Worm (Caenorhabditis elegans): ENCODE data around the gene srw-91.

Gene srw-91

ce11 chrV:1643886-1644285 is 36.8 kb downstream of the srw-91 start, which contains the start of gene alh-2:
alh-2 (plus strand) TSS chrV:1644169.
- no peak for TF ChIP-seq nhr-11 (tag; optimal IDR thresholded peaks at IDR 0.05)
- TF ChIP-seq eor-1 (tag; optimal IDR thresholded peaks at IDR 0.05) = no peak
- TF ChIP-seq mml-1 (tag; optimal IDR thresholded peaks at IDR 0.05) = no peak
- TF ChIP-seq jun-1 (tag; optimal IDR thresholded peaks at IDR 0.05) = no peak
- TF ChIP-seq daf-12 (tag; optimal IDR thresholded peaks at IDR 0.05) = no peak
- TF ChIP-seq mdl-1 (tag; optimal IDR thresholded peaks at IDR 0.05) = no peak
- no peak for TF ChIP-seq skn-1 (tag; optimal IDR thresholded peaks at IDR 0.05)
- no peak for TF ChIP-seq sea-2 (GFP tag; optimal IDR thresholded peaks at IDR 0.05)
- no peak for TF ChIP-seq nhr-25 (tag; optimal IDR thresholded peaks at IDR 0.05)
- TF ChIP-seq nhr-237 (tag; optimal IDR thresholded peaks at IDR 0.05) = no peak
- no peak for TF ChIP-seq pqm-1 (tag; optimal IDR thresholded peaks at IDR 0.05)
- no peak for TF ChIP-seq R02D3.7 (tag; optimal IDR thresholded peaks at IDR 0.05)

ce11 chrV:1642768-1643167 is 37.9 kb downstream of the srw-91 start:
- TF ChIP-seq zag-1 (tag; optimal IDR thresholded peaks at IDR 0.05) (no peak), ceh-28 (tag; optimal IDR thresholded peaks at IDR 0.05) (no peak), elt-3 (tag; optimal IDR thresholded peaks at IDR 0.05) (no peak), nhr-25 (tag; optimal IDR thresholded peaks at IDR 0.05) (no peak), ama-1 (optimal IDR thresholded peaks at IDR 0.05) (no peak), fkh-2 (tag; optimal IDR thresholded peaks at IDR 0.05) (no peak), unc-39 (tag; optimal IDR thresholded peaks at IDR 0.05) (no peak), lin-15B (tag; optimal IDR thresholded peaks at IDR 0.05) (no peak), skn-1 (tag; optimal IDR thresholded peaks at IDR 0.05) (no peak), nfya-1 (tag; optimal IDR thresholded peaks at IDR 0.05; ENCODE audit: insufficient read depth) (no peak), ceh-82 (tag; optimal IDR thresholded peaks at IDR 0.05) (no peak), eor-1 (tag; optimal IDR thresholded peaks at IDR 0.05) (no peak), nhr-12 (tag; optimal IDR thresholded peaks at IDR 0.05) (no peak), jun-1 (tag; optimal IDR thresholded peaks at IDR 0.05) (no peak), lin-39 (tag; optimal IDR thresholded peaks at IDR 0.05) (no peak), lsy-12 (tag; optimal IDR thresholded peaks at IDR 0.05) (no peak), elt-1 (tag; optimal IDR thresholded peaks at IDR 0.05) (no peak)

ce11 chrV:1642199-1642598 is 38.5 kb downstream of the srw-91 start, which contains the start of gene Y46H3D.1:
Y46H3D.1 (plus strand) TSS chrV:1642499.
- no peak for TF ChIP-seq ztf-11 (tag; optimal IDR thresholded peaks at IDR 0.05)
- no peak for TF ChIP-seq sea-2 (GFP tag; optimal IDR thresholded peaks at IDR 0.05)
- no peak for TF ChIP-seq hmg-11 (tag; optimal IDR thresholded peaks at IDR 0.05)
- TF ChIP-seq lin-39 (tag; optimal IDR thresholded peaks at IDR 0.05) = no peak
- TF ChIP-seq pha-4 (tag; optimal IDR thresholded peaks at IDR 0.05) = no peak
- no peak for TF ChIP-seq nhr-12 (tag; optimal IDR thresholded peaks at IDR 0.05)
- no peak for TF ChIP-seq fkh-2 (tag; optimal IDR thresholded peaks at IDR 0.05)
- TF ChIP-seq nhr-25 (tag; optimal IDR thresholded peaks at IDR 0.05) = no peak
- no peak for TF ChIP-seq egl-27 (tag; optimal IDR thresholded peaks at IDR 0.05)
- TF ChIP-seq ztf-4 (tag; optimal IDR thresholded peaks at IDR 0.05) = no peak
- TF ChIP-seq mml-1 (tag; optimal IDR thresholded peaks at IDR 0.05) = no peak
- no peak for TF ChIP-seq ceh-82 (tag; optimal IDR thresholded peaks at IDR 0.05)
- no peak for TF ChIP-seq eor-1 (tag; optimal IDR thresholded peaks at IDR 0.05)
- TF ChIP-seq ama-1 (optimal IDR thresholded peaks at IDR 0.05) = no peak
- no peak for TF ChIP-seq ceh-28 (tag; optimal IDR thresholded peaks at IDR 0.05)
- no peak for TF ChIP-seq lin-15B (tag; optimal IDR thresholded peaks at IDR 0.05)
- TF ChIP-seq nhr-67 (tag; optimal IDR thresholded peaks at IDR 0.05) = no peak

DNA sequence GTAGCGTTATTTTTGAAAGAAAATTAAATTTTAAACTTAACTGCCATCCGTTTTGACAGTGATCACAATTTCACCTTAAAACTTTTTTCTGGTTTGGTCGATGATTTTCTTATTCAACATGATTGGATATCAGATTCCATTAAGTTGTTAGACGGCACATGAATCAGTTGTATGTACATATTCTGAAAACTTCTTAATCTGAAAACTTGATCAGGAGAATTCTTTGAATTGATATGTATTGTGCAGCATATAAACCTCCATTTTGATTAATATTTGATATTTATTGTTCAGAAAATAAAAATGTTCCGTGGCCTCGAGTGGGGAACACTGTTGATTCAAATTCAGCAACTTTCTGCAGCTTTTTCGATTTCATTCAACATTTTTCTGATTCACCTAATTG is 40.7 kb downstream of the srw-91 start, which contains the start of gene str-221:
Gene str-221, plus strand, starts transcription at position 301 of the 400 bp plus-strand sequence.
- TF ChIP-seq nhr-25 (tag; optimal IDR thresholded peaks at IDR 0.05) (no peak), ceh-16 (tag; optimal IDR thresholded peaks at IDR 0.05) (no peak), elt-1 (tag; optimal IDR thresholded peaks at IDR 0.05) (no peak), nhr-76 (tag; optimal IDR thresholded peaks at IDR 0.05) (no peak), ZK546.5 (tag; optimal IDR thresholded peaks at IDR 0.05) (no peak), pqm-1 (tag; optimal IDR thresholded peaks at IDR 0.05) (no peak), sea-2 (GFP tag; optimal IDR thresholded peaks at IDR 0.05) (no peak), hmg-11 (tag; optimal IDR thresholded peaks at IDR 0.05) (no peak)

- TF ChIP-seq nhr-76 (tag; optimal IDR thresholded peaks at IDR 0.05) (no peak), ceh-82 (tag; optimal IDR thresholded peaks at IDR 0.05) (no peak), nhr-67 (tag; optimal IDR thresholded peaks at IDR 0.05) (no peak), ceh-16 (tag; optimal IDR thresholded peaks at IDR 0.05) (no peak), daf-12 (tag; optimal IDR thresholded peaks at IDR 0.05) (no peak), nhr-43 (tag; optimal IDR thresholded peaks at IDR 0.05; ENCODE audit: poor library complexity, severe bottlenecking) (no peak), nhr-25 (tag; optimal IDR thresholded peaks at IDR 0.05) (no peak)
These were observed 44.8 kb downstream of the srw-91 start, which contains the start of gene str-222 for ce11 chrV:1635859-1636258. str-222 (plus strand) TSS chrV:1636159.

Data from whole organism, L3 larva.